Fruit fly (Drosophila melanogaster): ENCODE measurements around the gene SP555.

Gene SP555

DNA sequence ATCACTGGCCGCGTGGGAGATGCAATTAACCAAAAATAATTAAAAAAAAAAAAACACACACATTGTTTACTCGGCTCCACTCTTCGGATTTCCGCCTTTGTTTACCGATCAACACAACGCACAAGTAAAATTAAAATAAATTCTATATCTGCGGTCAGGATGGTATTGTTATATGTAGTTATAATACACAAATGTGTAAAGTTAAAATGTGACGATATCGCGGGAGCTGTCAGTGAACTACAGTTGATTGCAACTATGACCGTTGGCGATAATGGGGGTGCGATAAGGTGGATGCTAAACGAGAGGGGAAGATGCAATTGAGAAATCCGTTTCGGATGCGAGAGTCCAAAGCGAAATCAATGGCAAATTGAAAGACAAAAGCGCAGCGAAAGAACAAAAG is 31.2 kb upstream of the SP555 start:
- TF ChIP-seq EcR (GFP tag; optimal IDR thresholded peaks at IDR 0.05) (peak; percentile 47), Snoo (tag; optimal IDR thresholded peaks at IDR 0.05) (no peak), rn (GFP tag; IDR thresholded peaks at IDR 0.05) (no peak)

DNA sequence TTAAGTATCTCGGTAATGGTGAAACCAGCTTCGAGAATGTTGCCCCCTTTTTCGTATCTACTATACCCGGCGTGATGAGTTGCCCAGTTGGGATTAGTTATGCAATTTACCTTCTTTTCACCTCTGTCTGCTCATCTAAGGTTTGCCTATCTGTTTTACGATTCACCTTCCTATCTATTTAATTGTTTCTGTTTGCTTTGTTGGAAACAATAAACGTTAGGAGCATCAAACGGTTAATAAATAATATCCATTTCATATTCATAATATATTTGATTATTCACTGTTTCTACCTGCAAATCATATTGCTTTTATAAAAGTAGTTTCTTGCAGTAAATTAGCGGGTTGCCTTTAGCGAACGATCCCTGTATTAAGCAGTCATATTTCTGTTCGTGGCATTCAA is 30.3 kb upstream of the SP555 start:
- TF ChIP-seq CG17806 (tag; optimal IDR thresholded peaks at IDR 0.05) (no peak), CG13204 (GFP tag; optimal IDR thresholded peaks at IDR 0.05) (no peak), CG9948 (tag; optimal IDR thresholded peaks at IDR 0.05) (no peak), Ets98B (GFP tag; IDR thresholded peaks at IDR 0.05) (peak; percentile 25; the same call in 1 of the 2 replicates), Pif1A (GFP tag; optimal IDR thresholded peaks at IDR 0.05) (no peak), CG15710 (tag; optimal IDR thresholded peaks at IDR 0.05) (no peak), D1 (tag; optimal IDR thresholded peaks at IDR 0.05) (no peak), Pif1B (GFP tag; optimal IDR thresholded peaks at IDR 0.05) (no peak), CG8301 (tag; optimal IDR thresholded peaks at IDR 0.05) (no peak), rn (GFP tag; IDR thresholded peaks at IDR 0.05) (no peak), CG10348 (GFP tag; IDR thresholded peaks at IDR 0.05) (no peak), CG12605 (GFP tag; IDR thresholded peaks at IDR 0.05) (no peak), CG8159 (tag; optimal IDR thresholded peaks at IDR 0.05) (peak; percentile 0), CG14655 (GFP tag; optimal IDR thresholded peaks at IDR 0.05) (no peak), fd96Ca (GFP tag; IDR thresholded peaks at IDR 0.05) (no peak), EcR (GFP tag; optimal IDR thresholded peaks at IDR 0.05) (peak; percentile 19), CG4496 (GFP tag; IDR thresholded peaks at IDR 0.05) (no peak), CG34367 (tag; optimal IDR thresholded peaks at IDR 0.05) (no peak), gl (tag; optimal IDR thresholded peaks at IDR 0.05) (no peak)

DNA sequence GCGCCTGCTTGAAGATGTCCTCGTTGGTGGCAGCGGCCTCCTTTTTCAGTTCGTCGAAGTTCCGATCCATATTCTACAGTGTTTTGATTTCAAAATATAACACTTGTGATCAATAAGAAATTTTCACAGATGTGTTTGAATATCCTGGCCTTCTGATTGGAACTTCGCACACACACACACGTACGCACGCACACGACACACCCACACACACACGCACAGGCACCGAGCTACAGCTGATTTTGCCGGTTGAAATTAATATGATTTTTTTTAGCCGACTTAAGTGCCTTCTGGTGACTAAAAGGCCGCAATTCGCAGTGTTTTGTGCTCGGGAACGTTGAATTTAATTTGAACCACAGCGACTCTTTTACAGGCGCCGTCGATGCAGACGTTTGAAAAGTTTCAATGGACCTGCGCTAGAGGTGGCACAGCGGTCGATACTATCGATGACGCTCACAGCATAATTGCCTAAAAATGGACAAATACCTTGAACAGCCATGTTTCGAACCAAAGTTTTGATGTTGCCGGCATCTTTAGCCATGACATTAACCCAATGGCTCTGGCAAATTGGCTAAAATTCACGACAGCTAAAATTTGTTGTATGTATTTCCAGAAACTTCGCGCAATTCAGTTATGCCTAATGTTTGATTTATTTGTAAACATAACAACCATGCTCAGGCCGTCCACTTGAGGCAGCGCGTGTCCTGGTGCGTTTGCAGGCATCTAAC is 28.0 kb upstream of the SP555 start, which contains the start of gene Rtnl1:
Gene Rtnl1, minus strand, starts transcription at position 415 of the 725 bp plus-strand sequence.
- TF ChIP-seq Pif1A (GFP tag; optimal IDR thresholded peaks at IDR 0.05) (no peak), EcR (GFP tag; optimal IDR thresholded peaks at IDR 0.05) (peak; percentile 44), CG32121 (GFP tag; IDR thresholded peaks at IDR 0.05) (no peak), CG17806 (tag; optimal IDR thresholded peaks at IDR 0.05) (peak; percentile 11), CG12605 (GFP tag; IDR thresholded peaks at IDR 0.05) (0 out of 2 replicates have a peak, but pooled peaks have one; percentile 12), Snoo (tag; optimal IDR thresholded peaks at IDR 0.05) (no peak), gl (tag; optimal IDR thresholded peaks at IDR 0.05) (no peak), CG9948 (tag; optimal IDR thresholded peaks at IDR 0.05) (no peak), CG4496 (GFP tag; IDR thresholded peaks at IDR 0.05) (peak; percentile 34; the same call in 1 of the 3 replicates), CG34367 (tag; optimal IDR thresholded peaks at IDR 0.05) (no peak)

DNA sequence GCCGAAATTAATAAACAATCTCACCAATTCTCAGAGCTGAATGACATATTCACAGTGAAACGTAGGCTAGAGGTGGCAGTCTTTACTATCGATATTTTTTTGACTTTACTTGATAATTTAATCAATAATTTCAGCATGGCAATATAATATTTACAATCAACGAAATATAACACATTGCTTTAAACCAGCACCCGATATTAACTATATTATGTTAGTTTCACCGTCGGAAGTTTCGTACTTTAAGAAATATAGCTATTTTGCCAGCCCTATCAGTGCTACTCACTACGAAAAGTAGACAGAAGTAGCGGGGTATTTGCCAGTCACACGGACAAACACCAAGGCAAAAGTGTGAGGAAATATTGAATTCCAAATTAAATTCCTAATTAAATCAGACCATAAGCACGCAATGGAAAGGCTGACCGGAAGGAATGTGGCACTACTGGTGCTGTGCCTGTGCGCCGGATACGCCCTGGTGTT is 26.7 kb upstream of the SP555 start, which contains the start of the genes CG31917, Tfb5 and SelT:
Gene CG31917, minus strand, starts transcription at position 51 of the 477 bp plus-strand sequence.
Gene Tfb5, minus strand, starts transcription at position 51 of the 477 bp plus-strand sequence.
Gene SelT, plus strand, starts transcription at position 139 of the 477 bp plus-strand sequence.
- TF ChIP-seq Snoo (tag; optimal IDR thresholded peaks at IDR 0.05), result no peak
- TF ChIP-seq CG34367 (tag; optimal IDR thresholded peaks at IDR 0.05), result no peak
- TF ChIP-seq CG32121 (GFP tag; IDR thresholded peaks at IDR 0.05), result no peak
- TF ChIP-seq CG12605 (GFP tag; IDR thresholded peaks at IDR 0.05), result no peak
- TF ChIP-seq D1 (tag; optimal IDR thresholded peaks at IDR 0.05), result no peak
- no peak for TF ChIP-seq rn (GFP tag; IDR thresholded peaks at IDR 0.05)
- TF ChIP-seq CG15710 (tag; optimal IDR thresholded peaks at IDR 0.05), result peak; percentile 43
- TF ChIP-seq fd96Ca (GFP tag; IDR thresholded peaks at IDR 0.05), result no peak
- TF ChIP-seq CG10348 (GFP tag; IDR thresholded peaks at IDR 0.05), result no peak
- TF ChIP-seq Pif1A (GFP tag; optimal IDR thresholded peaks at IDR 0.05), result no peak
- TF ChIP-seq CG4496 (GFP tag; IDR thresholded peaks at IDR 0.05), result no peak
- TF ChIP-seq gl (tag; optimal IDR thresholded peaks at IDR 0.05), result no peak
- peak; percentile 31 for TF ChIP-seq CG8159 (tag; optimal IDR thresholded peaks at IDR 0.05)
- TF ChIP-seq CG13204 (GFP tag; optimal IDR thresholded peaks at IDR 0.05), result no peak
- TF ChIP-seq EcR (GFP tag; optimal IDR thresholded peaks at IDR 0.05), result peak; percentile 29
- no peak for TF ChIP-seq Ets98B (GFP tag; IDR thresholded peaks at IDR 0.05)
- peak; percentile 13 for TF ChIP-seq CG17806 (tag; optimal IDR thresholded peaks at IDR 0.05)
- no peak for TF ChIP-seq CG14655 (GFP tag; optimal IDR thresholded peaks at IDR 0.05)
- TF ChIP-seq Pif1B (GFP tag; optimal IDR thresholded peaks at IDR 0.05), result no peak

DNA sequence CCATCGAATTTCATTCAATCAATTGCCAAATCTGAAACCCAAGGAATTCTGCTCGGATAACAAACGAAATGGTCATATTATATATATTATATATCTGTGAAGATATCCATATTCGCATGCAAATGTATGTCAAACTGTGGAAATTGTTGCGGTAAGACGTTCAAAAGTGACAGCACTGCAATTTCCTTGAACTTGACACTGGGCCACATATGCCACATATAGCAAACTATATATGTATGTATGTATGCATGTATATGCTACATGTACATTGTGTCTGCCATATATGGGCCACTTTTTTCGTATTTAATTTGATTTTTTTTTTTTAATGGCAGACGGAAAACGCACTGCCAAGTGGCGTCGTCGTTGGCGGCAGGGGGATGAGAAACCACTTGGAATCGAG is 17.0 kb upstream of the SP555 start:
- no peak for TF ChIP-seq CG34367 (tag; optimal IDR thresholded peaks at IDR 0.05)
- TF ChIP-seq EcR (GFP tag; optimal IDR thresholded peaks at IDR 0.05), result peak; percentile 20

DNA sequence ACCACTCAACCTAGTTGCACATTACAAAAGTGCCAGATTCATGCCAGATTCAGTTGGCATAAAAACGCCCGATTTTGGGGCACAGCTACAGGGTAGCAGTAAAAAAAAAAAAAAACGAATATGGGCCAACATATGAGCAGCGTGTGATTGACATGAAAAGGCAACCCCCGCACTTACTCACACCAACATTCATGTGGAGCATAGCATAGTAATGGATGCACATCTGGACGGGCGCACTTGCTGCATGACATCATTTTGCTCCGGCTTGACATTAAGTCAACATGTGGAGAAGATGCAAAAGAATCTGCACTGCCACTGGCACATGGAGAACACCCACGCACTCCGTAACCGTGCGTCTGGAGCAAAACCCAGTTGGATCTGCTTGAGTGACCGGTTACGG is 14.9 kb upstream of the SP555 start:
- no peak for TF ChIP-seq gl (tag; optimal IDR thresholded peaks at IDR 0.05)
- TF ChIP-seq CG12605 (GFP tag; IDR thresholded peaks at IDR 0.05), result no peak
- no peak for TF ChIP-seq CG9948 (tag; optimal IDR thresholded peaks at IDR 0.05)
- no peak for TF ChIP-seq EcR (GFP tag; optimal IDR thresholded peaks at IDR 0.05)
- no peak for TF ChIP-seq CG8301 (tag; optimal IDR thresholded peaks at IDR 0.05)
- TF ChIP-seq CG13204 (GFP tag; optimal IDR thresholded peaks at IDR 0.05), result no peak
- no peak for TF ChIP-seq Snoo (tag; optimal IDR thresholded peaks at IDR 0.05)
- no peak for TF ChIP-seq CG32121 (GFP tag; IDR thresholded peaks at IDR 0.05)
- TF ChIP-seq Pif1B (GFP tag; optimal IDR thresholded peaks at IDR 0.05), result no peak
- TF ChIP-seq CG15710 (tag; optimal IDR thresholded peaks at IDR 0.05), result no peak
- TF ChIP-seq CG17806 (tag; optimal IDR thresholded peaks at IDR 0.05), result no peak
